Worm (Caenorhabditis elegans): ENCODE data around the gene lcmt-1.
A peak's percentile ranks its signal among the peaks of the same experiment; 100 is the strongest.

The lcmt-1 gene

ce11 chrIII:4332543-4333042 lies 10.7 kb upstream of the lcmt-1 start, which contains the start of gene cdk-12:
cdk-12 (plus strand) TSS chrIII:4332992.
- no peak for TF ChIP-seq nhr-28 (tag; optimal IDR thresholded peaks at IDR 0.05)
- TF ChIP-seq ceh-83 (GFP tag; optimal IDR thresholded peaks at IDR 0.05) = no peak
- no peak for TF ChIP-seq flh-1 (GFP tag; optimal IDR thresholded peaks at IDR 0.05)
- TF ChIP-seq mab-5 (tag; optimal IDR thresholded peaks at IDR 0.05) = no peak
- TF ChIP-seq lin-32 (GFP tag; optimal IDR thresholded peaks at IDR 0.05) = no peak
- TF ChIP-seq elt-3 (tag; optimal IDR thresholded peaks at IDR 0.05) = no peak
- TF ChIP-seq lin-13 (tag; optimal IDR thresholded peaks at IDR 0.05) = no peak
- no peak for TF ChIP-seq ztf-11 (tag; optimal IDR thresholded peaks at IDR 0.05)
- no peak for TF ChIP-seq bed-3 (GFP tag; optimal IDR thresholded peaks at IDR 0.05)
- peak; percentile 40 for TF ChIP-seq ces-1 (GFP tag; optimal IDR thresholded peaks at IDR 0.05)
- no peak for TF ChIP-seq ceh-43 (GFP tag; optimal IDR thresholded peaks at IDR 0.05)
- TF ChIP-seq ceh-39 (tag; optimal IDR thresholded peaks at IDR 0.05) = no peak
- no peak for TF ChIP-seq unc-62 (GFP tag; optimal IDR thresholded peaks at IDR 0.05)
- TF ChIP-seq nhr-12 (tag; optimal IDR thresholded peaks at IDR 0.05) = no peak
- no peak for TF ChIP-seq snpc-4 (tag; optimal IDR thresholded peaks at IDR 0.05)
- peak; percentile 76 for TF ChIP-seq mep-1 (tag; optimal IDR thresholded peaks at IDR 0.05)
- TF ChIP-seq lsy-2 (tag; optimal IDR thresholded peaks at IDR 0.05) = peak; percentile 13
- TF ChIP-seq sptf-1 (tag; optimal IDR thresholded peaks at IDR 0.05) = peak; percentile 46
- no peak for TF ChIP-seq sem-2 (GFP tag; optimal IDR thresholded peaks at IDR 0.05)
- no peak for TF ChIP-seq elt-1 (tag; optimal IDR thresholded peaks at IDR 0.05; ENCODE audit: borderline replicate concordance, insufficient read depth)
- no peak for TF ChIP-seq zip-8 (tag; optimal IDR thresholded peaks at IDR 0.05)
- no peak for TF ChIP-seq unc-120 (tag; optimal IDR thresholded peaks at IDR 0.05; ENCODE audit: poor library complexity, severe bottlenecking)

DNA sequence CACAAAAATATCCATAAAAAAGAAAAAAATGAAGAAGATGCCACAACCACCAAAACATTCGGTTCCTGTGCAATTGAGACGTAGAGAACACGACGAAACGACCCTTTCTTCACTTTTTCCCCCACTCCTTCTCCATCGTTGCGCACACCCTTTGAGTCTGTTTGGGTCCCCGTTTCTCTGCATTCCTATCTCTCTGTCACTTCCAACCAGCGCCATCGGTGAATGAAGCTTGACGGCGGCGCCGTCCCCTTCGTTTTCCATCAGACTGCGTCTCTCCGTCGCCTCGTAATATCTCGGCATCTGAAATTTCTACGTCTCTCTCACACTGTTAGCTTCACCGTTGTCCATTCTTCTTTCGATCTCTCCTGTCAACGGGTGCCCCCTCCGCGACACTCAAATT lies 7.6 kb upstream of the lcmt-1 start:
- TF ChIP-seq cnd-1 (tag; optimal IDR thresholded peaks at IDR 0.05) (no peak), nhr-76 (tag; optimal IDR thresholded peaks at IDR 0.05) (no peak), snpc-4 (tag; optimal IDR thresholded peaks at IDR 0.05) (no peak), ces-1 (GFP tag; optimal IDR thresholded peaks at IDR 0.05) (no peak)

- no peak for TF ChIP-seq nhr-2 (tag; optimal IDR thresholded peaks at IDR 0.05)
- no peak for TF ChIP-seq snpc-4 (tag; optimal IDR thresholded peaks at IDR 0.05)
- TF ChIP-seq tbx-8 (GFP tag; optimal IDR thresholded peaks at IDR 0.05) = no peak
- TF ChIP-seq sptf-1 (tag; optimal IDR thresholded peaks at IDR 0.05) = no peak
- TF ChIP-seq bed-3 (GFP tag; optimal IDR thresholded peaks at IDR 0.05) = no peak
- TF ChIP-seq zip-8 (tag; optimal IDR thresholded peaks at IDR 0.05) = no peak
- TF ChIP-seq mls-2 (tag; optimal IDR thresholded peaks at IDR 0.05) = no peak
- no peak for TF ChIP-seq mab-5 (tag; optimal IDR thresholded peaks at IDR 0.05)
- TF ChIP-seq lsy-2 (tag; optimal IDR thresholded peaks at IDR 0.05) = no peak
- TF ChIP-seq lin-32 (GFP tag; optimal IDR thresholded peaks at IDR 0.05) = no peak
- no peak for TF ChIP-seq pha-4 (tag; optimal IDR thresholded peaks at IDR 0.05)
- no peak for TF ChIP-seq unc-120 (tag; optimal IDR thresholded peaks at IDR 0.05; ENCODE audit: poor library complexity, severe bottlenecking)
- no peak for TF ChIP-seq nhr-237 (tag; optimal IDR thresholded peaks at IDR 0.05)
- no peak for TF ChIP-seq elt-3 (tag; optimal IDR thresholded peaks at IDR 0.05)
- TF ChIP-seq flh-1 (GFP tag; optimal IDR thresholded peaks at IDR 0.05) = no peak
- no peak for TF ChIP-seq elt-1 (tag; optimal IDR thresholded peaks at IDR 0.05; ENCODE audit: borderline replicate concordance, insufficient read depth)
- no peak for TF ChIP-seq ztf-11 (tag; optimal IDR thresholded peaks at IDR 0.05)
- TF ChIP-seq ceh-43 (GFP tag; optimal IDR thresholded peaks at IDR 0.05) = no peak
- no peak for TF ChIP-seq nhr-12 (tag; optimal IDR thresholded peaks at IDR 0.05)
Measured at ce11 chrIII:4345034-4345433, 1.8 kb downstream of the lcmt-1 start, which contains the start of gene hse-5. hse-5 (plus strand) TSS chrIII:4345334.

DNA sequence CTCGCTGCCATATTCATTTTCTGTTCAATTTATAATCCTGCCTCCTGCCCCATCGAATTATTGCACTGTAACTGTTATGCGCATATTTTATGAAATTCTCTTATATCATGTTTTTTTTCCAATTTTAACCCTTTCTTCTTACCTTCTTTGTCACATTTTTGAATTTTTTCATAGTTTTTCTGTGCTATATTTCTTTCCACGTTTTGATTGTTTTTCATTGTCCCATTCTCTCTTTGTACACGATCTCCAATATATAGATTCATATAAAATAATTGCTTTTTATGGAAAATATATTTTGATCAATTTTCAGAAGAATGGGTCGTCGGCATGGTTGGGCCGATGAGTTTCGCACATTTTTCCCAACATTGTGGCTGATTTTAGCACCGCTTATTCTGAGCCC lies 6.6 kb downstream of the lcmt-1 start, which contains the start of gene B0285.6:
TSS of gene B0285.6 (plus strand) at position 301 of the 400 bp plus-strand sequence.
- no peak for TF ChIP-seq ceh-39 (tag; optimal IDR thresholded peaks at IDR 0.05)
- TF ChIP-seq nhr-28 (tag; optimal IDR thresholded peaks at IDR 0.05) = no peak
- no peak for TF ChIP-seq pha-4 (tag; optimal IDR thresholded peaks at IDR 0.05)
- no peak for TF ChIP-seq flh-1 (GFP tag; optimal IDR thresholded peaks at IDR 0.05)
- TF ChIP-seq lin-13 (tag; optimal IDR thresholded peaks at IDR 0.05) = no peak
- TF ChIP-seq ztf-11 (tag; optimal IDR thresholded peaks at IDR 0.05) = no peak
- no peak for TF ChIP-seq nhr-12 (tag; optimal IDR thresholded peaks at IDR 0.05)
- no peak for TF ChIP-seq drap-1 (GFP tag; optimal IDR thresholded peaks at IDR 0.05)
- no peak for TF ChIP-seq unc-120 (tag; optimal IDR thresholded peaks at IDR 0.05; ENCODE audit: poor library complexity, severe bottlenecking)
- TF ChIP-seq lsy-2 (tag; optimal IDR thresholded peaks at IDR 0.05) = no peak

ce11 chrIII:4356384-4356783 lies 13.1 kb downstream of the lcmt-1 start, which contains the start of gene mnp-1:
mnp-1 (plus strand) TSS chrIII:4356594.
- TF ChIP-seq mab-5 (tag; optimal IDR thresholded peaks at IDR 0.05) (no peak), mep-1 (tag; optimal IDR thresholded peaks at IDR 0.05) (no peak), unc-39 (tag; optimal IDR thresholded peaks at IDR 0.05) (peak; percentile 32), nhr-28 (tag; optimal IDR thresholded peaks at IDR 0.05) (no peak), elt-1 (tag; optimal IDR thresholded peaks at IDR 0.05; ENCODE audit: borderline replicate concordance, insufficient read depth) (no peak), tbx-8 (GFP tag; optimal IDR thresholded peaks at IDR 0.05) (no peak), sem-2 (GFP tag; optimal IDR thresholded peaks at IDR 0.05) (no peak), hlh-1 (tag; optimal IDR thresholded peaks at IDR 0.05) (peak; percentile 38), snpc-4 (tag; optimal IDR thresholded peaks at IDR 0.05) (no peak), cnd-1 (tag; optimal IDR thresholded peaks at IDR 0.05) (no peak), elt-3 (tag; optimal IDR thresholded peaks at IDR 0.05) (no peak), zip-8 (tag; optimal IDR thresholded peaks at IDR 0.05) (peak; percentile 61), ceh-39 (tag; optimal IDR thresholded peaks at IDR 0.05) (no peak)
